Fruit fly (Drosophila melanogaster): ENCODE measurements around the gene CG32201.

CG32201 gene

DNA sequence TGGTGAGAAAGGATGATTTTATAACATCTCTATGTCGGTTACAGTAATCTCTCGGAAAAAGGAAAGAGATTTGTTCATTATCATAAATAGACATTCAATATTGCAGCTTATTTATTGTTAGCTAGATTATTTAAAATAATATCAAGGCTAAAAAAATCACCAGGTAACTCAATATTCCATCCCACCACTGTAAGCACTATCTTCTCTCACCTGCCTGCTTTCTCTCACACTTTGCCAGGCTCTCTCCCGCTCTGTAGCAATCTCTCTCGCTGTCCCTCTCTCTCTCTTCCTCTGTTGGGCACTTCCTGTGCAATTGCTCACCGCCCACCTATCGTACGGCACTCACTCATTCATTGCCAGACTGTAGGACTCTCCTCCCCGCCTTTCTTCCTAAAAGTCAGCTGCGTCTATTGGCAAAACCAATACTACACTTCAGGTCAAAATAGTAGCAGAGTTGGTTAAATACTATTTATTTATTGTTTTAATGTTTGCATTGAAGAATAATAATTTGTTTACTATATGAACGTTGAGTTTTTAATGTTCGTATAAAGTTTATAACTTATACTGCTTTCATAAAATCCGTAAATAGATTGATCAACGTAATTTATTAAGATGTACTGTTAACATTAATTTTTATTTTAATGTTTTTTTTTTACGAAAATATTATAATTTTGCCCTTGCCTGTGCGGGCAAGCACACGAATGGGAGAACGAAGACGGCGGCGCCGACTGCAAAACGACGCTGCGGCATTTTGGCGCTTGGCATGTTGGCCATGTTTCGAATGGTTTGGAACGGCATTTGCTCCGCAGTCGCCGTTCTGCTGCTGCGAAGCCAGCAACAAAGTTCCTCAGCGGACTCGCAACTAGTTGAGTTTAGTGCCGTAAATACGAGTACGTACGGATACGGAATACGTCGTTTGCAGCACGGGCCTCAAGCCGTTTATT lies 31.4 kb downstream of the CG32201 start (continued):
- peak; percentile 94 for TF ChIP-seq caup (GFP tag; optimal IDR thresholded peaks at IDR 0.05; ENCODE audit: severe bottlenecking)
- TF ChIP-seq CG5953 (GFP tag; IDR thresholded peaks at IDR 0.05) = peak; percentile 93
- peak; percentile 52 for TF ChIP-seq en (GFP tag; optimal IDR thresholded peaks at IDR 0.05)
- TF ChIP-seq chn (GFP tag; optimal IDR thresholded peaks at IDR 0.05) = peak; percentile 86
- TF ChIP-seq sens-2 (GFP tag; IDR thresholded peaks at IDR 0.05) = peak; percentile 94
- TF ChIP-seq CG6689 (GFP tag; IDR thresholded peaks at IDR 0.05) = peak; percentile 93
- peak; percentile 85 for TF ChIP-seq Lim3 (GFP tag; IDR thresholded peaks at IDR 0.05)
- TF ChIP-seq CG6791 (GFP tag; IDR thresholded peaks at IDR 0.05; ENCODE audit: partially characterized antibody) = no peak
- peak; percentile 91 for TF ChIP-seq CG1792 (GFP tag; optimal IDR thresholded peaks at IDR 0.05)
- TF ChIP-seq sima (GFP tag; optimal IDR thresholded peaks at IDR 0.05) = peak; percentile 88
- TF ChIP-seq croc (GFP tag; conservative IDR thresholded peaks at IDR 0.05) = peak; percentile 84
- TF ChIP-seq Vsx1 (GFP tag; optimal IDR thresholded peaks at IDR 0.05) = peak; percentile 42
- TF ChIP-seq CG15269 (tag; optimal IDR thresholded peaks at IDR 0.05) = peak; percentile 95
- peak; percentile 46 for TF ChIP-seq corto (GFP tag; optimal IDR thresholded peaks at IDR 0.05)
- peak; percentile 93 for TF ChIP-seq Meics (GFP tag; optimal IDR thresholded peaks at IDR 0.05)
- peak; percentile 95 for TF ChIP-seq dimm (GFP tag; IDR thresholded peaks at IDR 0.05)
- TF ChIP-seq Ravus (GFP tag; IDR thresholded peaks at IDR 0.05) = peak; percentile 94
- TF ChIP-seq br (optimal IDR thresholded peaks at IDR 0.05) = no peak
- peak; percentile 82 for TF ChIP-seq HmgD (GFP tag; optimal IDR thresholded peaks at IDR 0.05)
- peak; percentile 88 for TF ChIP-seq CG8388 (GFP tag; optimal IDR thresholded peaks at IDR 0.05)
- TF ChIP-seq CG31441 (GFP tag; IDR thresholded peaks at IDR 0.05) = peak; percentile 97
- peak; percentile 98 for TF ChIP-seq sens (GFP tag)
- peak; percentile 97 for TF ChIP-seq E2f1 (GFP tag; IDR thresholded peaks at IDR 0.05)
- no peak for TF ChIP-seq Sin3A (optimal IDR thresholded peaks at IDR 0.05)
- TF ChIP-seq Hmr (GFP tag; optimal IDR thresholded peaks at IDR 0.05) = peak; percentile 94
- peak; percentile 63 for TF ChIP-seq trh (GFP tag; optimal IDR thresholded peaks at IDR 0.05)
- no peak for TF ChIP-seq Stat92E (GFP tag; optimal IDR thresholded peaks at IDR 0.05)
- TF ChIP-seq YL-1 (GFP tag; optimal IDR thresholded peaks at IDR 0.05) = peak; percentile 21
- TF ChIP-seq amos (GFP tag; IDR thresholded peaks at IDR 0.05; ENCODE audit: partially characterized antibody) = no peak
- TF ChIP-seq sim (GFP tag; IDR thresholded peaks at IDR 0.05) = peak; percentile 92
- peak; percentile 95 for TF ChIP-seq ap (GFP tag; IDR thresholded peaks at IDR 0.05)
- peak; percentile 95 for TF ChIP-seq so (GFP tag; IDR thresholded peaks at IDR 0.05)
- TF ChIP-seq CG2199 (GFP tag; IDR thresholded peaks at IDR 0.05) = peak; percentile 95
- TF ChIP-seq cas (GFP tag; IDR thresholded peaks at IDR 0.05) = peak; percentile 96
- peak; percentile 95 for TF ChIP-seq seq (GFP tag; IDR thresholded peaks at IDR 0.05)
- peak; percentile 97 for TF ChIP-seq Nf-YA (GFP tag; IDR thresholded peaks at IDR 0.05)
- peak in 1 of 2 experiments; percentile 93 for TF ChIP-seq Eip74EF (GFP tag; optimal IDR thresholded peaks at IDR 0.05)
- peak; percentile 90 for TF ChIP-seq CG5245 (GFP tag; optimal IDR thresholded peaks at IDR 0.05)
- TF ChIP-seq CG3847 (GFP tag; IDR thresholded peaks at IDR 0.05) = peak; percentile 98
- TF ChIP-seq CG2712 (tag; optimal IDR thresholded peaks at IDR 0.05) = peak; percentile 83
- TF ChIP-seq Atf-2 (GFP tag; optimal IDR thresholded peaks at IDR 0.05) = peak; percentile 87
- TF ChIP-seq sc (optimal IDR thresholded peaks at IDR 0.05) = no peak
- peak; percentile 63 for TF ChIP-seq sc (GFP tag; optimal IDR thresholded peaks at IDR 0.05)
- peak; percentile 81 for TF ChIP-seq Jarid2 (GFP tag; optimal IDR thresholded peaks at IDR 0.05)
- peak; percentile 88 for TF ChIP-seq CG4328 (GFP tag; optimal IDR thresholded peaks at IDR 0.05)
- peak; percentile 75 for TF ChIP-seq CG6654 (GFP tag; optimal IDR thresholded peaks at IDR 0.05)
- TF ChIP-seq fd102C (GFP tag; optimal IDR thresholded peaks at IDR 0.05) = no peak
- peak; percentile 88 for TF ChIP-seq Mes4 (GFP tag; optimal IDR thresholded peaks at IDR 0.05)
- peak; percentile 96 for TF ChIP-seq CG13424 (tag; optimal IDR thresholded peaks at IDR 0.05)
